Worm (Caenorhabditis elegans): ENCODE results near the gene R11G1.7.

DNA sequence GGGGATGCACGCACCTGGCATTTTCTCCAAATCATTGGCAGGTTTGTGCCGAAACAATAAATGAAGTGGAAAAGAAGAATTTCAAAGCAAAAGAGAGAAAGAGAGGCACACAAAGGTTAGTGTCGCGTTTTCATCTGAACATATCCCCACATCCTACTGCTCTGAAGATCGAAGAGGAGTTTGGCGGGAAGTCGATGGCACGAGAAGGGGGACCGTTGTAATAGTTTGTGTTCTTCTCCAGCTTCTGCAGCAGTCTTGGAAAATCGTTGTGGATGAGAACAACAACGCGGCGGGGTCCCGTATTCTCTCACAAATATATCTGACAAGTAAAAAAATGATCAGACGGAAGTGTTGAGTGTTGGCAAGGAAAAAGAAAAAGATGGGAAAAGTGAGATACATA lies 10.1 kb upstream of the R11G1.7 start:
- TF ChIP-seq cebp-2 (GFP tag; IDR thresholded peaks at IDR 0.05) (no peak), egl-18 (GFP tag; IDR thresholded peaks at IDR 0.05) (no peak), Y95B8A.8 (GFP tag; IDR thresholded peaks at IDR 0.05) (no peak), aptf-3 (GFP tag; IDR thresholded peaks at IDR 0.05) (no peak), snpc-4 (GFP tag; optimal IDR thresholded peaks at IDR 0.05) (no peak), snpc-4 (tag; optimal IDR thresholded peaks at IDR 0.05) (no peak), ceh-100 (GFP tag; IDR thresholded peaks at IDR 0.05) (no peak), nhr-80 (tag; optimal IDR thresholded peaks at IDR 0.05) (no peak), F49E8.2 (tag; optimal IDR thresholded peaks at IDR 0.05; ENCODE audit: insufficient read depth) (no peak), unc-62 (GFP tag; optimal IDR thresholded peaks at IDR 0.05) (no peak), B0035.1 (tag; optimal IDR thresholded peaks at IDR 0.05) (no peak), ama-1 (optimal IDR thresholded peaks at IDR 0.05) (no peak), ama-1 (GFP tag; optimal IDR thresholded peaks at IDR 0.05) (no peak), snpc-3.4 (tag; optimal IDR thresholded peaks at IDR 0.05) (no peak), ceh-27 (GFP tag; optimal IDR thresholded peaks at IDR 0.05) (no peak), hsf-1 (GFP tag; IDR thresholded peaks at IDR 0.05) (0 out of 2 replicates have a peak, but pooled peaks have one; percentile 39)

All from whole organism, young adult.